Fruit fly (Drosophila melanogaster) whole organism: ENCODE measurements around the gene CG14314.

Source experiments
- CG8478 ChIP-seq: fragments of >200 bp; optimal IDR thresholded peaks from 2 replicates; lab custom pipeline; 2018; ENCODE audit warnings: inconsistent platforms
- Dll ChIP-seq: fragments of >200 bp; optimal IDR thresholded peaks from 2 replicates; lab custom pipeline; 2017
- EcR ChIP-seq, 2 experiments: fragments of >200 bp; optimal IDR thresholded peaks; 2 replicates each; lab custom pipeline; 2017; ENCODE audit warnings: missing biosample characterization in 2 of 2, missing genetic modification characterization in 2 of 2, missing genetic modification reagents in 2 of 2
- pan ChIP-seq: fragments of >200 bp; optimal IDR thresholded peaks from 2 replicates; lab custom pipeline; 2017
- psq ChIP-seq: fragments of >200 bp; optimal IDR thresholded peaks from 2 replicates; lab custom pipeline; 2017
- usp ChIP-seq: fragments of >200 bp; optimal IDR thresholded peaks from 2 replicates; lab custom pipeline; 2017; ENCODE audit warnings: missing biosample characterization, missing genetic modification characterization, mixed read lengths

DNA sequence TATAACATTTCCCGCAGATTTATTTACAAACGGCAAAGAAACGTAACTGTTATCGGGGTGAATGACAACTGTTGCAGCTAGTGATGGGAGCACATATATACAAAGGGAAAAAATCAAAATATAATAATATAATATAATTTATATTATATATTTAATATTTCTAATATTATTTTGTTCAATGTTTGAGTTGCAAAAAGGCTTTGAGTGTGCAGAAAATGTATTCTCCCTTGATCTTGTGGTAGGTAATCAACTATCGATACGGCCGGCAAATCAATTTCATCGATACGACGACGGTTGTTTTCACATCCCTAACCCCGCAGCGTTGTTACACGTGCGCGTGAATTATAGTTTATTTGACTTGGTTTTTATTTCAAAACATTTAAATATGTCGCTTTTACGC lies 7.5 kb downstream of the CG14314 start, which contains the start of the genes mTerf5 and Non3:
- TF ChIP-seq pan (no peak), EcR (GFP tag; optimal IDR thresholded peaks at IDR 0.05; lab: Kevin White, UChicago) (no peak), CG8478 (no peak), Dll (lab: Kevin White, UChicago) (no peak), psq (no peak), usp (no peak)
